Worm (Caenorhabditis elegans): ENCODE data around the gene srh-247.
"Not testable (repeated sequence)": the region's sequence is repeated elsewhere in the genome, so short reads cannot be mapped to it uniquely, and the experiment has no call there.

The srh-247 gene

DNA sequence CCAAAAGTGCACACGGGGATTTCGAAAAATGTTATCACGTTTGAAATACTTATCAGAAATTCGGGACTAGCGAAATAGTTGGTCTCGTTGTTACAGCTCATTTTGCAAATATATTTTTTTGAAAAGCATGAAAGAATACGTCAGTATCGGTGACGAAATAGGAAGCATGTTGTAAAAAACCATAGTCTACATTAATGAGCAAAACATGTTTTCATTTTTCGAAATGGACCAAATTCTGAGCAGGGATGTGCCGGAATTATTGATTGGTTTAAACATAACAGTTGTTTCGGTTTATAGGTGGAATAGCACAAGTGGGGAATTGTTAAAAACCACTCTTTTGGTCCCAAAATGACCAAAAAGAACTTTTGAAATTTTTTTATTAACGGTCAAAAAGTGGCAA is at the start of gene srh-247:
srh-247 (minus strand) TSS at position 101 of the 400 bp plus-strand sequence.
- no peak for TF ChIP-seq unc-62 (GFP tag; optimal IDR thresholded peaks at IDR 0.05)

DNA sequence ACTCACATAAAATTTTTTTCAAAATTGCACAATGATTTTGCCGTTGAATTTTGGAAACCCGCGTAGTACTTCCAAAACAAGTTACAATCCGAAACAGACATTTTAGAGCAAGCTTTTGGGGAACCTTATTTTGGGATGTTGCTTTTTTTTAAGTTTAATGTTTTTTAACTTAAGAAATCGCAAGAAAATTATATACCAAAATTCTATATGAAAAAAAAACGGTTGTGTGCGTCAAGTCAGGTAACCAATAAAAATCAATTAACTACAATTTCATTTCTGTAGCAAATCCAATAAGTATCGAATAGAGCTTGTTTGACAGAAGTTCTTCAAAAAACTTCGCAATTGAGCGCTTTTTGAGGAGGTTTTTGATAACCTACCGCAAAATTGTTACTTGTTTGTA is 49.4 kb upstream of the srh-247 start, which contains the start of gene srw-117:
srw-117 (minus strand) TSS at position 101 of the 400 bp plus-strand sequence.
- no peak for TF ChIP-seq unc-62 (GFP tag; optimal IDR thresholded peaks at IDR 0.05)

DNA sequence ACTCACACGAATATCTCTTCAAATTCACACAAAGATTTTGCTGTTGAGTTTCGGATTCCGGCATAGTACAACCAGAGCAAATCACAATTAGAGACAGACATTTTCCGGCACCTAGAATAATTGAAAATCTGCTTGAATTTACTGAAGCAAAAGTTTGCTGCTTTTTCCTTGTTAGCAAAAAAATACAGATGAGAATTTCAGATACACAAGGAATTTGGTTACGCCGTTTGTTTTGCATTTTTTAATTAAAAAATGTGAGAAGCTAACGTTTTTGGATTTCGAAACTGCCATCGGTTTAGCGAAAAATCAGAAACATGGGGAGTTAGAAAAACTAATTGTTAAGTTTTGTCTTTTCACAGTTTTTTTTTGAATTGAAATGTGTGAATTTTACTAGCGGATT is 46.0 kb upstream of the srh-247 start, which contains the start of gene srw-118:
srw-118 (minus strand) TSS at position 101 of the 400 bp plus-strand sequence.
- no peak for TF ChIP-seq unc-62 (GFP tag; optimal IDR thresholded peaks at IDR 0.05)

DNA sequence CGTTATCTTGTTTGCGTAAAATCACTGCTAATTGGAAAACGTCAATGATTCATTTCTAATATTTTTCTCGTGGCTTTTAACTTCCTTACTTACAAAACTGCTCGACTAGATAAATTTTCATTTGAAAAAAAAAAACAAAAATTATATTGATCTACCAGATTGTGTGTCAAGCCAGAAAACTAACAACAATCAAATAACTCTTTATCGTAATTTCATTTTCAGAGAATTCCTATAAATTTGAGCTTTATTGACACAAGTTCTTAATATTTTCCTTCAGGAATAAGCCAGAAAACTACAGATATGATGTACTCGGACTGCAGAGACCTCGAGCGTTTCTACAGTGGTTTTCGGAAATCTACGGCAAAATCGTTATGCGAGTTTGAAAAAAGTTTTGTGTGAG is 42.3 kb upstream of the srh-247 start, which contains the start of gene srw-124:
srw-124 (plus strand) TSS at position 301 of the 400 bp plus-strand sequence.
- TF ChIP-seq unc-62 (GFP tag; optimal IDR thresholded peaks at IDR 0.05) = no peak

DNA sequence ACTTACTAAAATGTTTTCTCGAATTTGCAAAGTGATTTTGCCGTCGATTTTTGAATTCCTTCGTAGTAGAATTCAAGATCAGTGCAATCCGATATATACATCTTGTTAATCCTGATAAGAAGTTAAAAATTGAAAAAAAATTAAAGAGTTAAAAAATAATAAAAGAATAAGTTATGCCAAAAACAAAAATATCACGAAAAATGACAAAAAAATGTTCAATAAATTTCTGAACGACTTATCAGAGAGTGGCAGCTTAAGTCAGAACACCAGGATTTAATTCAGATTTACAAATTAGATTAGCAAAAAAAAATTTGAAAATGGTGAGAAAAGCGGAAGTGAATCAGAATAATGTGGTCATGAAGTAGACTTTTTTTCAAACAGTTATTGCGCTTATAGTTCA is 41.3 kb upstream of the srh-247 start, which contains the start of gene srw-123:
srw-123 (minus strand) TSS at position 101 of the 400 bp plus-strand sequence.
- not testable (repeated sequence) for TF ChIP-seq unc-62 (GFP tag; optimal IDR thresholded peaks at IDR 0.05)

DNA sequence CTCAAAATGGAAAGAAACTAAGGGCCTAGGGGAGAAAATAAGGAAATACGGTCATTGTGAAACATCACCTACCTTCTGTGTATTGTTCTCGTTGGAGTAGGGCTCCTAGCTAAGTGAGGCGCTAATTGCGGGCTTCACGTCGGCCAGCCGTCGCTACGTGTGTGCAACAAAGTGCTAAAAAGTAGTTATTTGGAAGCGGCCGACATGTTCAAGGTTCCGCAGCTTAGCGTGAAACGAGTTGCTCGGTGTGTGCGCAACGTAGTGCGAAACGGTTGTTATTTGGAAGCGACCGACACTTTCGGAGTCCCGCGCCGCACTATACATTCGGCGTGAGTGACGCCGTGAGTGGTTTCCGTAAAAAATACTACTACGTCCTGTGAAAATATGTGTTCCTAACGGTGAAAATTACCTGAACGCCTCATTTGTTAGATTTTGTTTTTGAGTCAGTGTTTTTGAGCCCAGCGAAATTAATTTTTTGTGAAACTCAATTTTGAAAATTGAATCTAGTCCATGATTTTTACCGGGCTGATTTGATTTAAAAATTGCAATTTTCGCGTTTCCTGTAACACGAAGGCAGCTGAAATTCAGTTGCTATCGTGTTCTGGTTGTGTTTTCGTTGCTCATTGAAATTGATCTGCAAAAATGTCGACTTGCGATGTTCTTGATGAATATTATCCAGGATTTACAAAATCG is 37.5 kb upstream of the srh-247 start, which contains the start of gene srw-129:
srw-129 (plus strand) TSS at position 643 of the 693 bp plus-strand sequence.
- no peak for TF ChIP-seq unc-62 (GFP tag; optimal IDR thresholded peaks at IDR 0.05)

DNA sequence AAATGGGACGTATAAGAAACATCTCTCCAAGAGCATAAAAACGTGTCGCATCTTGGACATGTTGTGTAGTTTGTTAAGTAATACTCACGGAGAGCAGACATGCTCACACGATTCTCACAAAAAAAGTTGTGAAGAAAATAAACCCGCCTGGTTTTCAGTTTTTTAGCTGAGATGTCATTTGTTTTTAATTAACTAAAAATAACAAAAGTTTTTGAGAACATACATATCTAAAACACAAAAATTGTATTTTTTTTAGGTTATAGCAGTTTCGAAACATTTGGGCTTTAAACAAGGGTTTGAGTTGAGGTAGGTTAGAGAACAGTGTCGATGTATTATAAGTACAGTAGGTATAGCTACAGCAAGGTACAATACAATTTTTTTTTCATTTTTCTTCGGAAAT is 30.8 kb upstream of the srh-247 start, which contains the start of gene srh-88:
srh-88 (minus strand) TSS at position 101 of the 400 bp plus-strand sequence.
- no peak for TF ChIP-seq unc-62 (GFP tag; optimal IDR thresholded peaks at IDR 0.05)

DNA sequence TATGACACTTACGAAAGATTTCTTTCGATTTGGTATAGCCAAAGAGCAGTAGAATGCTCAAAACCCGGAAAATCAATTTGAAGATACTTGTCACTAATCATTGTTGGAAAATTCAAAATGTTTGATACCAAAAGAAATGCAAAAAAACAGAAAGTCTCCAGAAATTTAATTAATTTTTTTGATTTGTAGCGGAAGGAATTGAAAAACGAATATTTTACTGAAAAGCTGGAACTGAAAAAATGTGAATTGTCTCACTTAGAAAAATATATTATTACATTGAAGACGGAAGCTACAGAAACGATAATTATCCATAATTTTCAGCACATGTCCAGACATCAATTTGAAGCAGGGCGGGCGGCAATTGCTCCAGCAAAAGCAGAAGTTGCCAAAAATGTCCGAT is 29.0 kb upstream of the srh-247 start, which contains the start of gene srw-138:
srw-138 (minus strand) TSS at position 101 of the 400 bp plus-strand sequence.
- no peak for TF ChIP-seq unc-62 (GFP tag; optimal IDR thresholded peaks at IDR 0.05)

DNA sequence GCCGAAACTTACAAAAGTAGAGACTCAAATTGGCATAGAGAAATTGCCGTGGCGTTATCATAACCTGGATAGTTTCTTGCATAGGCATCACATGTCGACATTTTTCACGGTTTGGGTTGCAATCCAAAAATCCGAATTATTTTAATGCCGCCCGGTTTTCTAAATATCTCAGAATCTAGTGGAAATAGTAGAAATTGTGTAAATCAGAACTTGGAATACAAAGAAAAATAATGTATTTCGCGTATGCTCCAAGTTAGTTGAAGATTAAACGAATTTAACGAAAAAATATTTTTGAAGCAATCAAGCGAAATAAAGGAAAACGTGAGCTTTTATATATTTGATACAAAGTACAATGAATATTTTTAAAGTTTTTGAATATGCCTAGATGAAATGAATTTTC is 26.9 kb upstream of the srh-247 start, which contains the start of gene srw-144:
srw-144 (minus strand) TSS at position 101 of the 400 bp plus-strand sequence.
- TF ChIP-seq unc-62 (GFP tag; optimal IDR thresholded peaks at IDR 0.05) = no peak

DNA sequence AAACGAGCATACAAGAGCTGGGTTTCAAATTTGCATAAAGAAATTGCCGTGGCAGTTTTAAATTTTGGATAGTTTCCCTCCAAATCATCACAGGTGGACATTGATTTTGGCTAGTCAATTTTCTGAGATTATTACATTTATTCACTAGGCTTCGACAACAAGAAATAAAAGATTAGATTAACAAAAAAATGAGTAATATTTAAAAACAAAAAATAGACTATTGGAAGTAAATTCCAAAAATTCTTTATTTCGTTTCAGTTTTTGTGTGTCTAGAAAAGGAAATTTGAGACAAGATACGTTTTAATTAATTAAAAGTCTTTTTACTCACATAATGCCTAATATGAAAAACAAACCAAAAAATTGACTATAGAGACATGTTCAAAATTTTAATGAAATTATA is 24.2 kb upstream of the srh-247 start, which contains the start of gene srw-142:
srw-142 (minus strand) TSS at position 101 of the 400 bp plus-strand sequence.
- no peak for TF ChIP-seq unc-62 (GFP tag; optimal IDR thresholded peaks at IDR 0.05)

DNA sequence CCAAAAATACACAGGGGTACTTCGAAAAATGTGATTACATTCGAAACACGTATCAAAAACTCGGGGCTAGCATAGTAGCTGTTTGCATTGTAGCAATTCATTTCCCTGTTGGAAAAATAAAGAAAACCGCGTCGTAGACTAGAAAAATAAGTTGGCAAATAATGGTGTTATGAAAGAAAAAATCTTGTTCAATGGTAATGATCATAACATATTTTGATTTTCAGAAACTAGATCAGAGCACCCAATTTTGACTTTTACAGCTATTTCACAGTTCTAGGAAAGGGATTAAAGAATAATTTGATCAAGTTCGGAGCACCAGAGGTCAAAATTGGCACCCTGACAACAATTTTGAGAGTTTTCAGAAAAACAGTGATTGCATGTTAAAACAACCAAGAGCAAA is 21.4 kb upstream of the srh-247 start, which contains the start of gene srh-248:
srh-248 (minus strand) TSS at position 101 of the 400 bp plus-strand sequence.
- TF ChIP-seq unc-62 (GFP tag; optimal IDR thresholded peaks at IDR 0.05) = not testable (repeated sequence)

DNA sequence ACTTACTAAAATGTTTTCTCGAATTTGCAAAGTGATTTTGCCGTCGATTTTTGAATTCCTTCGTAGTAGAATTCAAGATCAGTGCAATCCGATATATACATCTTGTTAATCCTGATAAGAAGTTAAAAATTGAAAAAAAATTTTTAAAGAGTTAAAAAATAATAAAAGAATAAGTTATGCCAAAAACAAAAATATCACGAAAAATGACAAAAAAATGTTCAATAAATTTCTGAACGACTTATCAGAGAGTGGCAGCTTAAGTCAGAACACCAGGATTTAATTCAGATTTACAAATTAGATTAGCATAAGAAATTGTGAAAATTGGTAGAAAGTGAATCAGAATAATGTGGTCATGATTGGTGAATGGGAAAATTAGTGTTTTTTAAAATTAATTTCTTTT is 18.1 kb upstream of the srh-247 start, which contains the start of gene srw-122:
srw-122 (minus strand) TSS at position 101 of the 400 bp plus-strand sequence.
- not testable (repeated sequence) for TF ChIP-seq unc-62 (GFP tag; optimal IDR thresholded peaks at IDR 0.05)

DNA sequence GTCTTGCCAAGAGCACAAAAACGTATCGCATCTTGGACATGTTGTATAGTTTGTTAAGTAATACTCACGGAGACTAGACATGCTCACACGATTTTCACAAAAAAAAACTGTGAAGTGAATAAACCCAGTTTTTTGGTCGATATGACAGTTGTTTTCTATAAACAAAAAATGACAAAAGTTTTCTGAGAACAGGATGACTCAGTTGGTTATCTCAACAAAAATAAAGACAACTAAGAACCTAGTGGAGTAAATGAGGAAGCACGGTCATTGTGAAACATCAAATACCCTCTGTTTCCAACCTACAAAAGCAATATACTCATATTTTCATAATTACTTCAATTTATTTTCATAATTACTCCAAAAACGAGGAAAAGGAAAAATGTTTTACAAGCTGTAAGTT is 11.6 kb upstream of the srh-247 start, which contains the start of gene srh-87:
srh-87 (minus strand) TSS at position 101 of the 400 bp plus-strand sequence.
- TF ChIP-seq unc-62 (GFP tag; optimal IDR thresholded peaks at IDR 0.05) = no peak

DNA sequence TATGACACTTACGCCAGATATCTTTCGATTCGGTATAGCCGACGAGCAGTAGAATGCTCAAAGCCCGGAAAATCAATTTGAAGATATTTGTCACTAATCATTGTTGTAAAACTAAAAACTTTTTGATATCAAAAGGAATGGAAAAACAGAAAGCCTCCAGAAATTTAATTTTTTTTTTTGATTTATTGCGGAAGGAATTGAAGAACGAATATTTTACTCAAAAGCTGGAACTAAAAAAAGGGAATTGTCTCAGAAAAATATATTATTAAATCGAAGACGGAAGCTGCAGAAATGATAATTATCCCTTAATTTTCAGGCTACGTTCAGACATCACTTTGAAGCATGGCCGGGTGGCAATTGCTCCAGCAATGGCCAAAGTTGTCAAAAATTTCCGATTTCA is 9.9 kb upstream of the srh-247 start, which contains the start of gene srw-137:
srw-137 (minus strand) TSS at position 101 of the 400 bp plus-strand sequence.
- no peak for TF ChIP-seq unc-62 (GFP tag; optimal IDR thresholded peaks at IDR 0.05)

DNA sequence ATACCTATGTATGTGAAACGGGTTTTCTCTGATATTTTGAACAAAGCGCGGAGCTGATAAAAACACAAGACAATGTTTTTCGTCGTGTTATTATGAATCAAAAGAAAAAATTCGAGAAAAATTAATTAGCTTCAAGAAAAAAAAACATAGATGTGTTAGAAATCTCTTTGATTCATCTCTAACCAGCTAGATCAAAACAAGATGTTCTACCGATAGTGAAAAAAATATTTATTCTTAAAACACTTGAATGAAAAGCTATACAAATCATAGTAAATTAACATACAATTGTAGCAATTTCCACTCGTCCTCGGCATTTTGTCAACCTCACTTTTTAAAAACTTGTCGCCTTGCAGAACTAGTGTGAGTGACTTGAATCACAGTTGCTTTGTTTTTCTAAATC is 8.3 kb upstream of the srh-247 start:
- TF ChIP-seq unc-62 (GFP tag; optimal IDR thresholded peaks at IDR 0.05) = no peak

DNA sequence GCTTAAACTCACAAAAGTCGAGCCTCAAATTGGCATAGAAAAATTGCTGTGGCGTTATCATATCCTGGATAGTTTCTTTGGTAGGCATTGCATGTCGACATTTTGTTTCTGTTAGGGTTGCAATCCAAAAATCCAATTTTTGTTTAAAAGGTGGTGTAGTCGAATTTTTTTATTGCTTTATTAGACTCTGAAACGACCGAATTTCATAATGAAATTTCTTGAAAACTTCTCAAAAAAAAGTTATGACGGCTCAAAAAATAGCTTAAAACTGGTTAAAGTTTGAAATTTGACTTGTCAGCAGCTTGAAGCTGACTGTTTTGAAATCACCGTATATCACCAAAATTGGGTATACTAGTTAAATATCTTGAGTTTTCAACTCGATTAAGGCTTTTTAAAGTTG is 7.4 kb upstream of the srh-247 start, which contains the start of gene srw-143:
srw-143 (minus strand) TSS at position 101 of the 400 bp plus-strand sequence.
- no peak for TF ChIP-seq unc-62 (GFP tag; optimal IDR thresholded peaks at IDR 0.05)

Data from whole organism, dauer.